Fruit fly (Drosophila melanogaster) whole organism, embryonic: ENCODE measurements around the gene Sulf1.

Experiments used
- Adf1 ChIP-seq: fragments of 200-800 bp; sonication (Bioruptor generic); IDR thresholded peaks from 2 replicates; pipeline ENCODE4 v1.3.6; 2022; ENCODE audit warnings: missing biosample characterization, missing genetic modification characterization
- Atf3 ChIP-seq: fragments of 200-800 bp; sonication (Bioruptor generic); optimal IDR thresholded peaks from 3 replicates; lab custom pipeline; 2016; ENCODE audit warnings: missing biosample characterization, missing genetic modification characterization
- CG11093 ChIP-seq: fragments of 200-800 bp; sonication (Bioruptor generic); IDR thresholded peaks from 3 replicates; pipeline ENCODE4 v1.3.6; 2022; ENCODE audit warnings: missing biosample characterization, missing genetic modification characterization
- CG12155 ChIP-seq: fragments of 200-800 bp; sonication (Bioruptor generic); optimal IDR thresholded peaks from 3 replicates; lab custom pipeline; 2016; ENCODE audit warnings: missing biosample characterization, missing genetic modification characterization
- CG1233 ChIP-seq: fragments of 200-800 bp; sonication (Bioruptor generic); optimal IDR thresholded peaks from 4 replicates; lab custom pipeline; 2018; ENCODE audit warnings: missing biosample characterization, mild to moderate bottlenecking, missing genetic modification characterization
- CG12659 ChIP-seq: fragments of 200-800 bp; sonication (Bioruptor generic); optimal IDR thresholded peaks from 3 replicates; lab custom pipeline; 2017; ENCODE audit warnings: mild to moderate bottlenecking, missing biosample characterization, missing genetic modification reagents, missing genetic modification characterization
- CG12942 ChIP-seq: fragments of 200-800 bp; sonication (Bioruptor generic); optimal IDR thresholded peaks from 3 replicates; lab custom pipeline; 2016; ENCODE audit warnings: missing biosample characterization, missing genetic modification characterization
- CG13424 ChIP-seq: fragments of 200-800 bp; sonication (Bioruptor generic); optimal IDR thresholded peaks from 2 replicates; lab custom pipeline; 2019; ENCODE audit warnings: missing biosample characterization, mild to moderate bottlenecking, missing genetic modification characterization, moderate library complexity
- CG16779 ChIP-seq: fragments of 200-800 bp; sonication (Bioruptor generic); IDR thresholded peaks from 2 replicates; pipeline ENCODE4 v1.3.6; 2022; ENCODE audit warnings: missing biosample characterization, missing genetic modification characterization
- CG16863 ChIP-seq: fragments of 200-800 bp; sonication (Bioruptor generic); optimal IDR thresholded peaks from 3 replicates; lab custom pipeline; 2016; ENCODE audit warnings: missing biosample characterization, missing genetic modification characterization
- CG2120 ChIP-seq: fragments of 200-800 bp; sonication (Bioruptor generic); optimal IDR thresholded peaks from 3 replicates; lab custom pipeline; 2016; ENCODE audit warnings: missing biosample characterization, missing genetic modification characterization
- CG2712 ChIP-seq: fragments of 200-800 bp; optimal IDR thresholded peaks from 3 replicates; lab custom pipeline; 2019; ENCODE audit warnings: missing biosample characterization, mild to moderate bottlenecking, missing genetic modification characterization, moderate library complexity
- CG31441 ChIP-seq: fragments of 200-800 bp; sonication (Bioruptor generic); IDR thresholded peaks from 2 replicates; pipeline ENCODE4 v1.3.6; 2022; ENCODE audit warnings: missing biosample characterization, missing genetic modification characterization
- CG32532 ChIP-seq: fragments of 200-800 bp; sonication (Bioruptor generic); IDR thresholded peaks from 2 replicates; pipeline ENCODE4 v1.3.6; 2022; ENCODE audit warnings: missing biosample characterization, missing genetic modification characterization
- CG4360 ChIP-seq: fragments of 200-800 bp; sonication (Bioruptor generic); IDR thresholded peaks from 2 replicates; pipeline ENCODE4 v1.3.6; 2022; ENCODE audit warnings: missing biosample characterization, missing genetic modification characterization
- CG4617 ChIP-seq: fragments of 200-800 bp; sonication (Bioruptor generic); optimal IDR thresholded peaks from 3 replicates; lab custom pipeline; 2016; ENCODE audit warnings: missing biosample characterization, missing genetic modification characterization, borderline replicate concordance
- CG5180 ChIP-seq: fragments of 200-800 bp; sonication (Bioruptor generic); optimal IDR thresholded peaks from 3 replicates; lab custom pipeline; 2017; ENCODE audit warnings: missing biosample characterization, missing genetic modification characterization, mild to moderate bottlenecking, moderate library complexity, missing genetic modification reagents
- CG6654 ChIP-seq: fragments of 200-800 bp; sonication (Bioruptor generic); optimal IDR thresholded peaks from 2 replicates; lab custom pipeline; 2017; ENCODE audit warnings: missing biosample characterization, mild to moderate bottlenecking, missing genetic modification characterization
- CG6765 ChIP-seq: fragments of 200-800 bp; sonication (Bioruptor generic); optimal IDR thresholded peaks from 3 replicates; lab custom pipeline; 2017; ENCODE audit warnings: missing biosample characterization, mild to moderate bottlenecking, missing genetic modification characterization
- CG6791 ChIP-seq: fragments of 200-800 bp; sonication (Bioruptor generic); IDR thresholded peaks from 3 replicates; pipeline ENCODE4 v1.3.6; 2022; ENCODE audit warnings: missing biosample characterization, missing genetic modification characterization; ENCODE audit not compliant: partially characterized antibody
- CG7372 ChIP-seq: fragments of 200-800 bp; sonication (Bioruptor generic); IDR thresholded peaks from 2 replicates; pipeline ENCODE4 v1.3.6; 2022; ENCODE audit warnings: missing biosample characterization, missing genetic modification characterization
- CG8388 ChIP-seq: fragments of 200-800 bp; sonication (Bioruptor generic); optimal IDR thresholded peaks from 2 replicates; lab custom pipeline; 2019; ENCODE audit warnings: missing biosample characterization, mild to moderate bottlenecking, missing genetic modification characterization, moderate library complexity
- D ChIP-seq, 2 experiments: fragments of 200-800 bp in 1 of 2; fragments of >200 bp in 1 of 2; sonication (Bioruptor generic) in 1 of 2; optimal IDR thresholded peaks; 2 replicates in 1 of 2; 3 replicates in 1 of 2; lab custom pipeline; 2017; ENCODE audit warnings: mild to moderate bottlenecking in 1 of 2, missing biosample characterization in 1 of 2, missing genetic modification characterization in 1 of 2, missing genetic modification reagents in 1 of 2
- Dip2 ChIP-seq: fragments of 200-800 bp; sonication (Bioruptor generic); IDR thresholded peaks from 2 replicates; pipeline ENCODE4 v1.3.6; 2022; ENCODE audit warnings: missing biosample characterization, missing genetic modification characterization
- Dll ChIP-seq: fragments of 200-800 bp; sonication (Bioruptor generic); IDR thresholded peaks from 4 replicates; pipeline ENCODE4 v1.3.6; 2022; ENCODE audit warnings: missing biosample characterization, missing genetic modification characterization; ENCODE audit not compliant: partially characterized antibody
- Doc2 ChIP-seq: fragments of 200-800 bp; sonication (Bioruptor generic); IDR thresholded peaks from 2 replicates; pipeline ENCODE4 v1.3.6; 2022; ENCODE audit warnings: missing biosample characterization, missing genetic modification characterization
- Drgx ChIP-seq: fragments of 200-800 bp; sonication (Bioruptor generic); IDR thresholded peaks from 2 replicates; pipeline ENCODE4 v1.3.6; 2022; ENCODE audit warnings: missing biosample characterization, missing genetic modification characterization
- HmgZ ChIP-seq: fragments of 200-800 bp; sonication (Bioruptor generic); optimal IDR thresholded peaks from 2 replicates; lab custom pipeline; 2018; ENCODE audit warnings: missing biosample characterization, mild to moderate bottlenecking, missing genetic modification characterization
- MESR4 ChIP-seq: fragments of 200-800 bp; sonication (Bioruptor generic); optimal IDR thresholded peaks from 2 replicates; lab custom pipeline; 2018; ENCODE audit warnings: missing biosample characterization, mild to moderate bottlenecking, missing genetic modification characterization, moderate library complexity
- PHDP ChIP-seq: fragments of 200-800 bp; sonication (Bioruptor generic); optimal IDR thresholded peaks from 3 replicates; lab custom pipeline; 2018; ENCODE audit warnings: missing biosample characterization, mild to moderate bottlenecking, missing genetic modification characterization, moderate library complexity
- Ssrp ChIP-seq: fragments of 200-800 bp; sonication (Bioruptor generic); optimal IDR thresholded peaks from 2 replicates; lab custom pipeline; 2018; ENCODE audit warnings: missing biosample characterization, mild to moderate bottlenecking, missing genetic modification characterization, moderate library complexity
- Vsx1 ChIP-seq: fragments of 200-800 bp; sonication (Bioruptor generic); optimal IDR thresholded peaks from 2 replicates; lab custom pipeline; 2017; ENCODE audit warnings: missing biosample characterization, mild to moderate bottlenecking, missing genetic modification characterization, missing genetic modification reagents
- chif ChIP-seq, 2 experiments: fragments of 200-800 bp; sonication (Bioruptor generic); optimal IDR thresholded peaks; 3 replicates each; lab custom pipeline; 2016; ENCODE audit warnings: missing biosample characterization in 2 of 2, missing genetic modification characterization in 2 of 2
- chm ChIP-seq: fragments of 200-800 bp; sonication (Bioruptor generic); IDR thresholded peaks from 2 replicates; pipeline ENCODE4 v1.3.6; 2022; ENCODE audit warnings: missing biosample characterization, missing genetic modification characterization
- crol ChIP-seq: fragments of 200-800 bp; sonication (Bioruptor generic); IDR thresholded peaks from 2 replicates; pipeline ENCODE4 v1.3.6; 2022; ENCODE audit warnings: missing biosample characterization, missing genetic modification characterization
- emc ChIP-seq: fragments of 200-800 bp; sonication (Bioruptor generic); optimal IDR thresholded peaks from 2 replicates; lab custom pipeline; 2016; ENCODE audit warnings: missing biosample characterization, missing genetic modification characterization
- ems ChIP-seq: fragments of 200-800 bp; sonication (Bioruptor generic); optimal IDR thresholded peaks from 3 replicates; lab custom pipeline; 2016; ENCODE audit warnings: missing biosample characterization, missing genetic modification characterization
- eve ChIP-seq, 2 experiments: fragments of >200 bp; optimal IDR thresholded peaks; 2 replicates each; lab custom pipeline; 2017; ENCODE audit warnings: missing biosample characterization in 2 of 2, missing genetic modification characterization in 2 of 2
- ftz-f1 ChIP-seq: fragments of 200-800 bp; sonication (Bioruptor generic); optimal IDR thresholded peaks from 2 replicates; lab custom pipeline; 2016; ENCODE audit warnings: missing biosample characterization, missing genetic modification characterization
- gsb ChIP-seq: fragments of 200-800 bp; sonication (Bioruptor generic); IDR thresholded peaks from 2 replicates; pipeline ENCODE4 v1.3.6; 2022; ENCODE audit warnings: missing biosample characterization, missing genetic modification characterization
- jigr1 ChIP-seq: fragments of 200-800 bp; sonication (Bioruptor generic); IDR thresholded peaks from 3 replicates; pipeline ENCODE4 v1.3.6; 2022; ENCODE audit warnings: missing biosample characterization, missing genetic modification characterization
- odd ChIP-seq: fragments of 200-800 bp; sonication (Bioruptor generic); optimal IDR thresholded peaks from 2 replicates; lab custom pipeline; 2017; ENCODE audit warnings: missing biosample characterization, mild to moderate bottlenecking, missing genetic modification characterization
- pb ChIP-seq: fragments of 200-800 bp; sonication (Bioruptor generic); optimal IDR thresholded peaks from 3 replicates; lab custom pipeline; 2016; ENCODE audit warnings: missing biosample characterization, missing genetic modification characterization
- pfk ChIP-seq: fragments of 200-800 bp; sonication (Bioruptor generic); optimal IDR thresholded peaks from 2 replicates; lab custom pipeline; 2018; ENCODE audit warnings: missing biosample characterization, mild to moderate bottlenecking, missing genetic modification characterization, moderate library complexity
- ranshi ChIP-seq: fragments of 200-800 bp; sonication (Bioruptor generic); IDR thresholded peaks from 2 replicates; pipeline ENCODE4 v1.3.6; 2022; ENCODE audit warnings: missing biosample characterization, missing genetic modification characterization
- slbo ChIP-seq: fragments of 200-800 bp; sonication (Bioruptor generic); IDR thresholded peaks from 2 replicates; pipeline ENCODE4 v1.3.6; 2022; ENCODE audit warnings: missing biosample characterization, missing genetic modification characterization
- so ChIP-seq: fragments of 200-800 bp; sonication (Bioruptor generic); IDR thresholded peaks from 3 replicates; pipeline ENCODE4 v1.3.6; 2022; ENCODE audit warnings: missing biosample characterization, missing genetic modification characterization
- ssp ChIP-seq: fragments of 200-800 bp; sonication (Bioruptor generic); IDR thresholded peaks from 2 replicates; pipeline ENCODE4 v1.3.6; 2022; ENCODE audit warnings: missing biosample characterization, missing genetic modification characterization
- wek ChIP-seq: fragments of 200-800 bp; sonication (Bioruptor generic); optimal IDR thresholded peaks from 3 replicates; lab custom pipeline; 2018; ENCODE audit warnings: missing biosample characterization, mild to moderate bottlenecking, missing genetic modification characterization, moderate library complexity
- z ChIP-seq: fragments of 200-800 bp; sonication (Bioruptor generic); IDR thresholded peaks from 3 replicates; pipeline ENCODE4 v1.3.6; 2022; ENCODE audit warnings: missing biosample characterization, missing genetic modification characterization

The Sulf1 gene

dm6 chr3R:16272754-16273502, 66.4 kb downstream of the Sulf1 start (continued):
- no peak for TF ChIP-seq CG12942 (GFP tag; lab: Kevin White, UChicago)
- peak; percentile 4 for TF ChIP-seq HmgZ (tag; lab: Kevin White, UChicago)
- no peak for TF ChIP-seq D (optimal IDR thresholded peaks at IDR 0.05; lab: Kevin White, UChicago)
- TF ChIP-seq D (GFP tag; optimal IDR thresholded peaks at IDR 0.05; lab: Kevin White, UChicago) = no peak
- peak; percentile 94 for TF ChIP-seq crol (GFP tag; lab: Robert Waterston, UW)
- no peak for TF ChIP-seq CG16779
- no peak for TF ChIP-seq Atf3 (GFP tag; lab: Kevin White, UChicago)
- TF ChIP-seq CG16863 (GFP tag; lab: Kevin White, UChicago) = no peak
- no peak for TF ChIP-seq CG1233
- no peak; the same call in 1 of the 2 replicates for TF ChIP-seq CG32532 (GFP tag; lab: Robert Waterston, UW)
- TF ChIP-seq z (GFP tag; lab: Robert Waterston, UW) = no peak
- TF ChIP-seq Doc2 (GFP tag; lab: Robert Waterston, UW) = no peak
- TF ChIP-seq Drgx (GFP tag; lab: Robert Waterston, UW) = no peak
- TF ChIP-seq CG6654 (GFP tag; lab: Kevin White, UChicago) = peak; percentile 73
- TF ChIP-seq chm (GFP tag; lab: Robert Waterston, UW) = peak; percentile 14; the same call in 1 of the 2 replicates
- no peak for TF ChIP-seq ems (GFP tag; lab: Kevin White, UChicago)
- no peak for TF ChIP-seq CG6765 (GFP tag; lab: Kevin White, UChicago)
- TF ChIP-seq slbo (GFP tag; lab: Robert Waterston, UW) = no peak
- TF ChIP-seq MESR4 = peak; percentile 72
- TF ChIP-seq Vsx1 (GFP tag; lab: Kevin White, UChicago) = peak; percentile 35
- peak; percentile 56 for TF ChIP-seq CG4617 (GFP tag; lab: Kevin White, UChicago)
- no peak for TF ChIP-seq pb (GFP tag; lab: Kevin White, UChicago)
- no peak for TF ChIP-seq Adf1
- no peak for TF ChIP-seq CG13424 (tag; lab: Kevin White, UChicago)
- TF ChIP-seq CG31441 (GFP tag; lab: Robert Waterston, UW) = no peak
- TF ChIP-seq jigr1 (GFP tag; lab: Robert Waterston, UW) = no peak
- no peak for TF ChIP-seq so (GFP tag; lab: Robert Waterston, UW)
- no peak for TF ChIP-seq PHDP (tag; lab: Kevin White, UChicago)
- TF ChIP-seq ftz-f1 (GFP tag; lab: Kevin White, UChicago) = no peak
- TF ChIP-seq CG4360 = no peak
- TF ChIP-seq ssp (GFP tag; lab: Robert Waterston, UW) = no peak
- no peak for TF ChIP-seq eve (GFP tag; optimal IDR thresholded peaks at IDR 0.05; lab: Kevin White, UChicago)
- no peak for TF ChIP-seq pfk (GFP tag; lab: Kevin White, UChicago)
- no peak for TF ChIP-seq Ssrp (tag; lab: Kevin White, UChicago)
- no peak for TF ChIP-seq Dll
- TF ChIP-seq CG12659 = peak; percentile 10
- TF ChIP-seq odd (GFP tag; lab: Kevin White, UChicago) = no peak
- no peak for TF ChIP-seq CG5180 (GFP tag; lab: Kevin White, UChicago)
- no peak for TF ChIP-seq gsb
- no peak for TF ChIP-seq CG8388 (GFP tag; lab: Kevin White, UChicago)
- TF ChIP-seq CG11093 (GFP tag; lab: Robert Waterston, UW) = no peak
- no peak for TF ChIP-seq Dip2
- TF ChIP-seq CG2120 (GFP tag; lab: Kevin White, UChicago) = no peak
- no peak for TF ChIP-seq CG12155 (GFP tag; lab: Kevin White, UChicago)
- TF ChIP-seq CG6791 = no peak
- no peak for TF ChIP-seq emc (GFP tag; lab: Kevin White, UChicago)
- TF ChIP-seq ranshi (GFP tag; lab: Robert Waterston, UW) = no peak
- TF ChIP-seq CG7372 (GFP tag; lab: Robert Waterston, UW) = no peak
- no peak for TF ChIP-seq chif (GFP tag; optimal IDR thresholded peaks at IDR 0.05; lab: Kevin White, UChicago)
- TF ChIP-seq CG2712 (tag; lab: Kevin White, UChicago) = no peak
- no peak for TF ChIP-seq wek (GFP tag; lab: Kevin White, UChicago)
